Worm (Caenorhabditis elegans) whole organism, late embryonic: ENCODE data around the gene irld-65.
A peak's percentile ranks its signal among the peaks of the same experiment; 100 is the strongest.

Experiments
- C08G9.2 ChIP-seq: sonication (generic microtip); optimal IDR thresholded peaks from 2 replicates; lab custom pipeline; 2016; ENCODE audit warnings: mild to moderate bottlenecking, missing genetic modification characterization, moderate library complexity, missing compliant biosample characterization
- C38D4.7 ChIP-seq: fragments of 200-800 bp; sonication (Bioruptor generic); optimal IDR thresholded peaks from 2 replicates; lab custom pipeline; 2018; ENCODE audit warnings: mild to moderate bottlenecking, missing genetic modification characterization, moderate library complexity, missing compliant biosample characterization
- F13H6.1 ChIP-seq: sonication (generic microtip); optimal IDR thresholded peaks from 2 replicates; lab custom pipeline; 2016; ENCODE audit warnings: missing genetic modification characterization, missing compliant biosample characterization
- K02D7.2 ChIP-seq: sonication (generic microtip); optimal IDR thresholded peaks from 2 replicates; lab custom pipeline; 2017; ENCODE audit warnings: mild to moderate bottlenecking, missing genetic modification characterization, missing compliant biosample characterization
- K09A11.1 ChIP-seq: sonication (generic microtip); optimal IDR thresholded peaks from 2 replicates; lab custom pipeline; 2017; ENCODE audit warnings: antibody characterized with exemption, mild to moderate bottlenecking, missing genetic modification characterization, missing compliant biosample characterization; ENCODE audit not compliant: insufficient read depth
- Y22D7AL.16 ChIP-seq: sonication (generic microtip); optimal IDR thresholded peaks from 2 replicates; lab custom pipeline; 2016; ENCODE audit warnings: missing genetic modification characterization, missing compliant biosample characterization
- ahr-1 ChIP-seq: sonication (generic microtip); optimal IDR thresholded peaks from 2 replicates; lab custom pipeline; 2016; ENCODE audit warnings: missing genetic modification characterization, missing compliant biosample characterization
- ama-1 ChIP-seq: fragments of 150-350 bp; optimal IDR thresholded peaks from 2 replicates; lab custom pipeline; 2014
- ceh-14 ChIP-seq: sonication (generic microtip); optimal IDR thresholded peaks from 2 replicates; lab custom pipeline; 2016; ENCODE audit warnings: missing genotype, missing genetic modification characterization, missing compliant biosample characterization
- ceh-18 ChIP-seq: sonication (generic microtip); optimal IDR thresholded peaks from 2 replicates; lab custom pipeline; 2016; ENCODE audit warnings: missing genetic modification characterization, missing compliant biosample characterization
- ceh-19 ChIP-seq: fragments of 200-800 bp; sonication (Bioruptor generic); optimal IDR thresholded peaks from 2 replicates; lab custom pipeline; 2018; ENCODE audit warnings: mild to moderate bottlenecking, missing genetic modification characterization, missing compliant biosample characterization
- ceh-2 ChIP-seq: sonication (generic microtip); optimal IDR thresholded peaks from 2 replicates; lab custom pipeline; 2016; ENCODE audit warnings: missing genotype, missing genetic modification characterization, missing compliant biosample characterization
- ceh-22 ChIP-seq: sonication (generic microtip); optimal IDR thresholded peaks from 2 replicates; lab custom pipeline; 2017; ENCODE audit warnings: missing biosample characterization, missing genetic modification characterization
- ceh-24 ChIP-seq: sonication (generic microtip); optimal IDR thresholded peaks from 2 replicates; lab custom pipeline; 2016; ENCODE audit warnings: mild to moderate bottlenecking, missing genetic modification characterization, missing compliant biosample characterization
- ceh-30 ChIP-seq: fragments of 150-350 bp; optimal IDR thresholded peaks from 2 replicates; lab custom pipeline; 2014; ENCODE audit warnings: missing biosample characterization, missing genetic modification characterization
- ceh-31 ChIP-seq: sonication (generic microtip); optimal IDR thresholded peaks from 2 replicates; lab custom pipeline; 2016; ENCODE audit warnings: missing genetic modification characterization, missing compliant biosample characterization
- ceh-48 ChIP-seq: sonication (generic microtip); optimal IDR thresholded peaks from 2 replicates; lab custom pipeline; 2016; ENCODE audit warnings: missing genetic modification characterization, inconsistent platforms, missing compliant biosample characterization
- ceh-6 ChIP-seq: fragments of 200-800 bp; sonication (Bioruptor generic); optimal IDR thresholded peaks from 2 replicates; lab custom pipeline; 2018; ENCODE audit warnings: mild to moderate bottlenecking, missing genetic modification characterization, missing compliant biosample characterization
- ceh-9 ChIP-seq: sonication (generic microtip); optimal IDR thresholded peaks from 2 replicates; lab custom pipeline; 2016; ENCODE audit warnings: mild to moderate bottlenecking, missing genetic modification characterization, inconsistent platforms, missing compliant biosample characterization
- che-1 ChIP-seq: sonication (generic microtip); optimal IDR thresholded peaks from 2 replicates; lab custom pipeline; 2016; ENCODE audit warnings: mild to moderate bottlenecking, missing genetic modification characterization, missing compliant biosample characterization
- dmd-4 ChIP-seq: sonication (generic microtip); optimal IDR thresholded peaks from 2 replicates; lab custom pipeline; 2016; ENCODE audit warnings: borderline replicate concordance, missing genetic modification characterization, missing compliant biosample characterization
- dve-1 ChIP-seq: sonication (generic microtip); optimal IDR thresholded peaks from 2 replicates; lab custom pipeline; 2017; ENCODE audit warnings: antibody characterized with exemption, mild to moderate bottlenecking, missing genetic modification characterization, missing compliant biosample characterization
- elt-2 ChIP-seq: sonication (generic microtip); optimal IDR thresholded peaks from 2 replicates; lab custom pipeline; 2016; ENCODE audit warnings: missing genetic modification reagents, missing genetic modification characterization, missing compliant biosample characterization
- eyg-1 ChIP-seq: sonication (generic microtip); optimal IDR thresholded peaks from 2 replicates; lab custom pipeline; 2016; ENCODE audit warnings: missing genotype, missing genetic modification characterization, missing compliant biosample characterization
- fkh-10 ChIP-seq: fragments of 150-350 bp; optimal IDR thresholded peaks from 2 replicates; lab custom pipeline; 2014; ENCODE audit warnings: missing biosample characterization, missing genetic modification reagents, missing genetic modification characterization
- fkh-6 ChIP-seq: sonication (generic microtip); optimal IDR thresholded peaks from 2 replicates; lab custom pipeline; 2016; ENCODE audit warnings: missing genetic modification characterization, missing compliant biosample characterization
- hlh-15 ChIP-seq: sonication (generic microtip); optimal IDR thresholded peaks from 2 replicates; lab custom pipeline; 2016; ENCODE audit warnings: missing genetic modification characterization, missing compliant biosample characterization
- hlh-8 ChIP-seq: sonication (generic microtip); optimal IDR thresholded peaks from 2 replicates; lab custom pipeline; 2016; ENCODE audit warnings: missing genotype, missing genetic modification characterization, missing compliant biosample characterization
- nhr-11 ChIP-seq: fragments of 150-350 bp; optimal IDR thresholded peaks from 2 replicates; lab custom pipeline; 2014; ENCODE audit warnings: missing biosample characterization, missing genetic modification characterization
- pat-9 ChIP-seq: fragments of 200-800 bp; sonication (Bioruptor generic); optimal IDR thresholded peaks from 2 replicates; lab custom pipeline; 2018; ENCODE audit warnings: mild to moderate bottlenecking, missing genetic modification characterization, moderate library complexity, missing compliant biosample characterization
- pax-1 ChIP-seq: fragments of 150-350 bp; optimal IDR thresholded peaks from 2 replicates; lab custom pipeline; 2014; ENCODE audit warnings: missing biosample characterization, missing genetic modification characterization
- pros-1 ChIP-seq: fragments of 150-350 bp; optimal IDR thresholded peaks from 2 replicates; lab custom pipeline; 2014; ENCODE audit warnings: missing biosample characterization, missing genetic modification reagents, missing genetic modification characterization
- ref-2 ChIP-seq: sonication (generic microtip); optimal IDR thresholded peaks from 2 replicates; lab custom pipeline; 2016; ENCODE audit warnings: missing genetic modification characterization, missing compliant biosample characterization
- rnt-1 ChIP-seq: sonication (generic microtip); optimal IDR thresholded peaks from 2 replicates; lab custom pipeline; 2016; ENCODE audit warnings: missing genetic modification characterization, missing compliant biosample characterization
- sdc-2 ChIP-seq: sonication (generic microtip); optimal IDR thresholded peaks from 2 replicates; lab custom pipeline; 2016; ENCODE audit warnings: missing genotype, missing genetic modification characterization, missing compliant biosample characterization
- sox-2 ChIP-seq: fragments of 200-800 bp; sonication (Bioruptor generic); IDR thresholded peaks from 2 replicates; pipeline ENCODE4 v1.3.6; 2022; ENCODE audit warnings: missing genetic modification reagents, missing genetic modification characterization, missing compliant biosample characterization
- sox-4 ChIP-seq: sonication (generic microtip); optimal IDR thresholded peaks from 2 replicates; lab custom pipeline; 2017; ENCODE audit warnings: mild to moderate bottlenecking, missing genetic modification characterization, inconsistent platforms, missing compliant biosample characterization
- syd-9 ChIP-seq: sonication (generic microtip); optimal IDR thresholded peaks from 2 replicates; lab custom pipeline; 2016; ENCODE audit warnings: mild to moderate bottlenecking, missing genetic modification characterization, moderate library complexity, missing compliant biosample characterization
- tbx-7 ChIP-seq: sonication (generic microtip); optimal IDR thresholded peaks from 2 replicates; lab custom pipeline; 2016; ENCODE audit warnings: missing genotype, missing genetic modification characterization, missing compliant biosample characterization
- unc-42 ChIP-seq: sonication (generic microtip); optimal IDR thresholded peaks from 2 replicates; lab custom pipeline; 2016; ENCODE audit warnings: missing genotype, missing genetic modification characterization, missing compliant biosample characterization
- unc-55 ChIP-seq: sonication (generic microtip); optimal IDR thresholded peaks from 2 replicates; lab custom pipeline; 2017; ENCODE audit warnings: missing biosample characterization, missing genetic modification reagents, missing genetic modification characterization
- unc-86 ChIP-seq: sonication (generic microtip); optimal IDR thresholded peaks from 2 replicates; lab custom pipeline; 2016; ENCODE audit warnings: missing genetic modification characterization, missing compliant biosample characterization
- zip-5 ChIP-seq: sonication (generic microtip); optimal IDR thresholded peaks from 2 replicates; lab custom pipeline; 2016; ENCODE audit warnings: missing genetic modification characterization, missing compliant biosample characterization

The irld-65 gene

ce11 chrII:2919074-2919857 lies 18.5 kb downstream of the irld-65 start, which contains the start of the genes ncap-1 and Y110A2AR.1:
Gene ncap-1, minus strand, starts transcription at chrII:2919314.
Gene Y110A2AR.1, plus strand, starts transcription at chrII:2919710.
- TF ChIP-seq ceh-48 (tag; lab: Kevin White, UChicago) (peak; percentile 38), F13H6.1 (tag; lab: Kevin White, UChicago) (no peak), ceh-24 (tag; lab: Kevin White, UChicago) (no peak), C08G9.2 (tag; lab: Kevin White, UChicago) (peak; percentile 11), hlh-8 (tag; lab: Kevin White, UChicago) (no peak), Y22D7AL.16 (no peak), ref-2 (tag; lab: Kevin White, UChicago) (no peak), sox-4 (tag; lab: Kevin White, UChicago) (no peak), pat-9 (no peak)

DNA sequence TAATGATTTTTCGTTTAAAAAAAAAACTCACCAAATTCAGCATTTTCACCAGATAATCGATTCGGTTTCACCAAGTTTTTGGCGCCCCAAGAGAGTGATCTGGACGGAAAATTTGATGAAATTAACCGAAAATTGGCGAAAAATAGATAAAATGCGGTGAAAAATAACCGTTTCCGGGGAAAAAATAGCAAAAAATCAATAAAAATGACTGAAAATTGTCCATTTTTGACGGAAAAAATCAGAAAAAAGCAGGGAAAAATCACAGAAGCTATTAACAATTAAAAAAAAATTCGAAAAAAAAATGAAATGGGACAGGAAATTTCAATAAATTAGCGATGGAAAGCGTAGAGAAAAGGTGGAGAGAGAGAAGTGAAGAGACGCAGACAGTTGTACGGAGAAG lies 24.2 kb downstream of the irld-65 start, which contains the start of gene ubc-15:
ubc-15 (minus strand) TSS at position 101 of the 400 bp plus-strand sequence.
- TF ChIP-seq ceh-48 (tag; lab: Kevin White, UChicago) (no peak), hlh-8 (tag; lab: Kevin White, UChicago) (no peak), ceh-2 (tag; lab: Kevin White, UChicago) (no peak), ceh-6 (GFP tag; lab: Kevin White, UChicago) (no peak), zip-5 (tag; lab: Kevin White, UChicago) (no peak), C08G9.2 (tag; lab: Kevin White, UChicago) (no peak), che-1 (tag; lab: Kevin White, UChicago) (no peak)

ce11 chrII:2903748-2904147 lies 34.0 kb downstream of the irld-65 start:
- TF ChIP-seq fkh-6 (tag; lab: Kevin White, UChicago), result no peak
- no peak for TF ChIP-seq ceh-24 (tag; lab: Kevin White, UChicago)
- no peak for TF ChIP-seq elt-2 (tag; lab: Kevin White, UChicago)
- no peak for TF ChIP-seq ceh-31
- TF ChIP-seq ceh-48 (tag; lab: Kevin White, UChicago), result no peak
- no peak for TF ChIP-seq nhr-11
- no peak for TF ChIP-seq Y22D7AL.16
- no peak for TF ChIP-seq ama-1
- no peak for TF ChIP-seq che-1 (tag; lab: Kevin White, UChicago)
- no peak for TF ChIP-seq ceh-30 (tag; lab: Kevin White, UChicago)
- TF ChIP-seq rnt-1 (tag; lab: Kevin White, UChicago), result no peak
- TF ChIP-seq eyg-1 (tag; lab: Kevin White, UChicago), result no peak
- TF ChIP-seq dve-1 (tag; lab: Kevin White, UChicago), result no peak
- TF ChIP-seq unc-42 (tag; lab: Kevin White, UChicago), result no peak
- no peak for TF ChIP-seq ref-2 (tag; lab: Kevin White, UChicago)
- TF ChIP-seq K02D7.2 (tag; lab: Kevin White, UChicago), result no peak
- no peak for TF ChIP-seq sdc-2 (tag; lab: Kevin White, UChicago)
- TF ChIP-seq dmd-4 (tag; lab: Kevin White, UChicago), result no peak

ce11 chrII:2901158-2901557 lies 36.6 kb downstream of the irld-65 start:
- TF ChIP-seq ceh-48 (tag; lab: Kevin White, UChicago) (peak; percentile 59), unc-86 (no peak), unc-55 (GFP tag; lab: Kevin White, UChicago) (no peak), K09A11.1 (tag; lab: Kevin White, UChicago) (no peak), ahr-1 (tag; lab: Kevin White, UChicago) (no peak), ama-1 (no peak), ceh-6 (GFP tag; lab: Kevin White, UChicago) (no peak)

ce11 chrII:2900248-2900647 lies 37.5 kb downstream of the irld-65 start, which contains the start of gene ubc-26:
Gene ubc-26, minus strand, starts transcription at chrII:2900348.
- TF ChIP-seq pat-9 (no peak), C08G9.2 (tag; lab: Kevin White, UChicago) (no peak), dmd-4 (tag; lab: Kevin White, UChicago) (no peak), ceh-9 (no peak), sox-2 (GFP tag; lab: Robert Waterston, UW) (no peak), ceh-24 (tag; lab: Kevin White, UChicago) (no peak), pax-1 (no peak), fkh-10 (GFP tag; lab: Kevin White, UChicago) (no peak), unc-55 (GFP tag; lab: Kevin White, UChicago) (no peak), syd-9 (tag; lab: Kevin White, UChicago) (no peak), tbx-7 (tag; lab: Kevin White, UChicago) (no peak), ceh-19 (GFP tag; lab: Kevin White, UChicago) (no peak), hlh-15 (no peak), ceh-22 (no peak), ceh-18 (tag; lab: Kevin White, UChicago) (no peak), C38D4.7 (GFP tag; lab: Kevin White, UChicago) (no peak), pros-1 (tag; lab: Kevin White, UChicago) (no peak), ceh-14 (tag; lab: Kevin White, UChicago) (no peak)
